Worm (Caenorhabditis elegans) whole organism, L3 larva: ENCODE measurements around the gene Y82E9BR.9.
"Not testable (repeated sequence)": the region's sequence is repeated elsewhere in the genome, so short reads cannot be mapped to it uniquely, and the experiment has no call there.

Experiments
- jun-1 ChIP-seq: fragments of 150-350 bp; optimal IDR thresholded peaks from 2 replicates; lab custom pipeline; 2014; ENCODE audit warnings: missing biosample characterization, missing genetic modification reagents, missing genetic modification characterization
- nhr-77 ChIP-seq: fragments of 150-350 bp; optimal IDR thresholded peaks from 2 replicates; lab custom pipeline; 2014; ENCODE audit warnings: missing biosample characterization, missing genetic modification characterization
- pqm-1 ChIP-seq: fragments of 150-350 bp; optimal IDR thresholded peaks from 2 replicates; lab custom pipeline; 2017; ENCODE audit warnings: missing biosample characterization, missing genetic modification characterization, inconsistent platforms
- ztf-11 ChIP-seq: fragments of 150-350 bp; optimal IDR thresholded peaks from 2 replicates; lab custom pipeline; 2014; ENCODE audit warnings: missing biosample characterization, missing genetic modification characterization

DNA sequence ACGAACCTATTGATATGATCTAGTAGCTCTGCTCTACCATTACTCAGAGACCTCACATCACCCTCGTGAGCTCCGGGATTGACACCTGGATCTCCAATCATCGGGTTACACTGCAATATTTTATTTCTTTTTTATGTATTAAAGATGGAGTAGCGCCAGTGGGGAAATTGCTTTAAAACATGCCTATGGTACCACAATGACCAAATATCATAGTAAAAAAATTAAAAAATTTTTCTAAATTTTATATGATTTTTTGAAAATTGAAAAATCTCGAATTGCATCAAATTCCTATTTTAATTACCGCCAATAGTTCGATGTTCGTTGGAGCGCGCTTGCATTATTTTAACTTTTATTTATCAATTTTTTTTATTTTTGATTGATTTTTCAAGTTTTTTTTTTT, 18.3 kb upstream of the Y82E9BR.9 start, which contains the start of gene pals-40:
- not testable (repeated sequence) for TF ChIP-seq ztf-11; jun-1 (tag; lab: Kevin White, UChicago); pqm-1 (tag; lab: Kevin White, UChicago); nhr-77
